ENCODE assay signal across 7 worm cellular contexts in genomic region chrII:13030567-13031188, ce11.
TF ChIP-seq lines count a peak whose summit lies in the region.

No protein-coding gene starts in this region.

TF ChIP-seq in whole organism, L1 larva, 84 proteins besides CTCF, POLR2A, EP300 and RAD21 (continued from another document and continues in another):
- no peak for TF ChIP-seq pax-3 (tag; optimal IDR thresholded peaks at IDR 0.05; lab: Kevin White, UChicago)
- TF ChIP-seq rnt-1 (tag; optimal IDR thresholded peaks at IDR 0.05; lab: Kevin White, UChicago), result peak; percentile 25
- no peak for TF ChIP-seq fkh-8 (tag; optimal IDR thresholded peaks at IDR 0.05; lab: Kevin White, UChicago)
- peak; percentile 90 for TF ChIP-seq lin-14 (GFP tag; optimal IDR thresholded peaks at IDR 0.05; lab: Kevin White, UChicago)
- peak; percentile 47 for TF ChIP-seq tbx-2 (tag; optimal IDR thresholded peaks at IDR 0.05; lab: Kevin White, UChicago)
- peak; percentile 84 for TF ChIP-seq nhr-85 (tag; lab: Kevin White, UChicago)
- peak; percentile 18 to 47 (median 42) for TF ChIP-seq ceh-82 (tag; optimal IDR thresholded peaks at IDR 0.05; lab: Kevin White, UChicago)
- TF ChIP-seq xbp-1 (tag; optimal IDR thresholded peaks at IDR 0.05; lab: Kevin White, UChicago), result peak; percentile 21
- no peak for TF ChIP-seq ceh-8 (GFP tag; optimal IDR thresholded peaks at IDR 0.05; lab: Kevin White, UChicago)
- TF ChIP-seq nhr-76 (tag; optimal IDR thresholded peaks at IDR 0.05; lab: Kevin White, UChicago), result no peak
- no peak for TF ChIP-seq tlp-1 (tag; optimal IDR thresholded peaks at IDR 0.05; lab: Kevin White, UChicago)
- peak in 2 of 6 experiments; percentile 39 to 47 for TF ChIP-seq elt-3 (tag; optimal IDR thresholded peaks at IDR 0.05; lab: Kevin White, UChicago)
- peak; percentile 7 for TF ChIP-seq skn-1 (tag; optimal IDR thresholded peaks at IDR 0.05; lab: Kevin White, UChicago)
- no peak for TF ChIP-seq C04F5.9 (tag; optimal IDR thresholded peaks at IDR 0.05; lab: Kevin White, UChicago)
- no peak for TF ChIP-seq Y116A8C.19 (tag; optimal IDR thresholded peaks at IDR 0.05; lab: Kevin White, UChicago; ENCODE audit: borderline replicate concordance)
- no peak for TF ChIP-seq ets-5 (GFP tag; IDR thresholded peaks at IDR 0.05; lab: Robert Waterston, UW)
- peak; percentile 2 for TF ChIP-seq ztf-4 (tag; optimal IDR thresholded peaks at IDR 0.05; lab: Kevin White, UChicago)
- TF ChIP-seq nhr-77 (tag; optimal IDR thresholded peaks at IDR 0.05; lab: Kevin White, UChicago), result peak; percentile 49
- TF ChIP-seq unc-30 (tag; optimal IDR thresholded peaks at IDR 0.05; lab: Kevin White, UChicago), result no peak

TF ChIP-seq in whole organism, L2 larva, 48 proteins besides CTCF, POLR2A, EP300 and RAD21 (continued from another document):
- TF ChIP-seq egl-27 (tag; optimal IDR thresholded peaks at IDR 0.05; lab: Kevin White, UChicago) (peak; percentile 12), C34F6.9 (tag; optimal IDR thresholded peaks at IDR 0.05; lab: Kevin White, UChicago) (peak; percentile 58), lsy-2 (tag; optimal IDR thresholded peaks at IDR 0.05; lab: Kevin White, UChicago) (peak in 1 of 2 experiments; percentile 65), mdl-1 (tag; optimal IDR thresholded peaks at IDR 0.05; lab: Kevin White, UChicago) (peak in 1 of 2 experiments; percentile 6), sem-4 (tag; optimal IDR thresholded peaks at IDR 0.05; lab: Kevin White, UChicago) (peak; percentile 47), nhr-25 (tag; optimal IDR thresholded peaks at IDR 0.05; lab: Kevin White, UChicago) (peak; percentile 74), nhr-21 (tag; optimal IDR thresholded peaks at IDR 0.05; lab: Kevin White, UChicago) (peak; percentile 46), Y55F3AM.14 (GFP tag; optimal IDR thresholded peaks at IDR 0.05; lab: Kevin White, UChicago) (no peak), F13H6.1 (tag; optimal IDR thresholded peaks at IDR 0.05; lab: Kevin White, UChicago) (peak; percentile 85), nhr-129 (tag; optimal IDR thresholded peaks at IDR 0.05; lab: Kevin White, UChicago) (peak; percentile 70), skn-1 (tag; optimal IDR thresholded peaks at IDR 0.05; lab: Kevin White, UChicago) (peak; percentile 20), peb-1 (tag; optimal IDR thresholded peaks at IDR 0.05; lab: Kevin White, UChicago) (no peak), ceh-16 (tag; optimal IDR thresholded peaks at IDR 0.05; lab: Kevin White, UChicago) (no peak)

TF ChIP-seq in whole organism, L3 larva, 47 proteins besides CTCF, POLR2A, EP300 and RAD21 (continued from another document):
- TF ChIP-seq nhr-11 (tag; optimal IDR thresholded peaks at IDR 0.05; lab: Kevin White, UChicago) (no peak), elt-2 (tag; optimal IDR thresholded peaks at IDR 0.05; lab: Kevin White, UChicago) (peak; percentile 58), daf-12 (tag; optimal IDR thresholded peaks at IDR 0.05; lab: Kevin White, UChicago) (no peak), ceh-9 (tag; optimal IDR thresholded peaks at IDR 0.05; lab: Kevin White, UChicago) (no peak), elt-3 (tag; optimal IDR thresholded peaks at IDR 0.05; lab: Kevin White, UChicago) (no peak), nhr-12 (tag; optimal IDR thresholded peaks at IDR 0.05; lab: Kevin White, UChicago) (no peak), R02D3.7 (tag; optimal IDR thresholded peaks at IDR 0.05; lab: Kevin White, UChicago) (peak; percentile 35), hmg-11 (tag; optimal IDR thresholded peaks at IDR 0.05; lab: Kevin White, UChicago) (peak; percentile 76), pha-4 (tag; optimal IDR thresholded peaks at IDR 0.05; lab: Kevin White, UChicago) (peak; percentile 60), lin-15B (tag; optimal IDR thresholded peaks at IDR 0.05; lab: Kevin White, UChicago) (peak; percentile 19), ztf-11 (tag; optimal IDR thresholded peaks at IDR 0.05; lab: Kevin White, UChicago) (no peak), nhr-23 (tag; optimal IDR thresholded peaks at IDR 0.05; lab: Kevin White, UChicago) (peak; percentile 75)

TF ChIP-seq in whole organism, L4 larva, 104 proteins besides CTCF, POLR2A, EP300 and RAD21 (continued from another document and continues in another):
- TF ChIP-seq dmd-6 (GFP tag; IDR thresholded peaks at IDR 0.05; lab: Robert Waterston, UW), result peak; percentile 41; the same call in 1 of the 2 replicates
- no peak for TF ChIP-seq duxl-1 (tag; optimal IDR thresholded peaks at IDR 0.05; lab: Kevin White, UChicago; ENCODE audit: poor library complexity)
- TF ChIP-seq dve-1 (tag; optimal IDR thresholded peaks at IDR 0.05; lab: Kevin White, UChicago; ENCODE audit: insufficient read depth), result peak; percentile 67
- TF ChIP-seq attf-4 (tag; optimal IDR thresholded peaks at IDR 0.05; lab: Kevin White, UChicago), result no peak
- peak; percentile 75 for TF ChIP-seq hlh-11 (tag; optimal IDR thresholded peaks at IDR 0.05; lab: Kevin White, UChicago)
- peak in 1 of 2 experiments; percentile 21 for TF ChIP-seq unc-62 (GFP tag; optimal IDR thresholded peaks at IDR 0.05 in 1 of 2; lab: Kevin White, UChicago)
- TF ChIP-seq unc-62 (tag; optimal IDR thresholded peaks at IDR 0.05; lab: Kevin White, UChicago), result no peak
- TF ChIP-seq F49E8.2 (tag; optimal IDR thresholded peaks at IDR 0.05; lab: Kevin White, UChicago; ENCODE audit: borderline replicate concordance), result no peak
- no peak for TF ChIP-seq mxl-2 (GFP tag; conservative IDR thresholded peaks at IDR 0.05; lab: Robert Waterston, UW)
- peak in 1 of 2 experiments; percentile 61 for TF ChIP-seq lsy-2 (tag; optimal IDR thresholded peaks at IDR 0.05; lab: Kevin White, UChicago)
- TF ChIP-seq fos-1 (tag; optimal IDR thresholded peaks at IDR 0.05; lab: Kevin White, UChicago), result no peak
- TF ChIP-seq unc-130 (GFP tag; optimal IDR thresholded peaks at IDR 0.05; lab: Kevin White, UChicago), result no peak
- TF ChIP-seq tra-1 (GFP tag; IDR thresholded peaks at IDR 0.05; lab: Robert Waterston, UW), result no peak
- TF ChIP-seq ceh-62 (tag; optimal IDR thresholded peaks at IDR 0.05; lab: Kevin White, UChicago), result no peak
- TF ChIP-seq daf-8 (GFP tag; IDR thresholded peaks at IDR 0.05; lab: Robert Waterston, UW), result no peak
- TF ChIP-seq mdt-29 (GFP tag; IDR thresholded peaks at IDR 0.05; lab: Robert Waterston, UW), result no peak
- no peak for TF ChIP-seq zfp-2 (tag; optimal IDR thresholded peaks at IDR 0.05; lab: Kevin White, UChicago)
- TF ChIP-seq F26F4.8 (GFP tag; conservative IDR thresholded peaks at IDR 0.05; lab: Robert Waterston, UW), result no peak
- no peak for TF ChIP-seq ceh-32 (tag; optimal IDR thresholded peaks at IDR 0.05; lab: Kevin White, UChicago; ENCODE audit: poor library complexity)
- no peak for TF ChIP-seq Y75B8A.6 (GFP tag; IDR thresholded peaks at IDR 0.05; lab: Robert Waterston, UW)
- no peak for TF ChIP-seq spr-1 (tag; optimal IDR thresholded peaks at IDR 0.05; lab: Kevin White, UChicago)
- no peak for TF ChIP-seq ceh-20 (GFP tag; IDR thresholded peaks at IDR 0.05; lab: Robert Waterston, UW)
- TF ChIP-seq egl-27 (tag; optimal IDR thresholded peaks at IDR 0.05; lab: Kevin White, UChicago), result no peak

TF ChIP-seq in whole organism, late embryonic, 69 proteins besides CTCF, POLR2A, EP300 and RAD21 (continued from another document):
- TF ChIP-seq elt-2 (tag; optimal IDR thresholded peaks at IDR 0.05; lab: Kevin White, UChicago), result peak; percentile 7
- peak; percentile 12 for TF ChIP-seq hlh-8 (tag; optimal IDR thresholded peaks at IDR 0.05; lab: Kevin White, UChicago)
- TF ChIP-seq F13H6.1 (tag; optimal IDR thresholded peaks at IDR 0.05; lab: Kevin White, UChicago), result peak; percentile 20
- TF ChIP-seq ref-2 (tag; optimal IDR thresholded peaks at IDR 0.05; lab: Kevin White, UChicago), result no peak
- TF ChIP-seq rnt-1 (tag; optimal IDR thresholded peaks at IDR 0.05; lab: Kevin White, UChicago), result no peak
- TF ChIP-seq lin-11 (tag; optimal IDR thresholded peaks at IDR 0.05; lab: Kevin White, UChicago), result no peak
- TF ChIP-seq ceh-45 (GFP tag; IDR thresholded peaks at IDR 0.05; lab: Robert Waterston, UW), result no peak
- no peak for TF ChIP-seq npax-4 (tag; optimal IDR thresholded peaks at IDR 0.05; lab: Kevin White, UChicago)
- TF ChIP-seq ets-4 (tag; optimal IDR thresholded peaks at IDR 0.05; lab: Kevin White, UChicago), result peak; percentile 25
- peak; percentile 48 for TF ChIP-seq pros-1 (tag; optimal IDR thresholded peaks at IDR 0.05; lab: Kevin White, UChicago)

TF ChIP-seq in whole organism, mixed stage, embryonic, 35 proteins besides CTCF, POLR2A, EP300 and RAD21 (continued from another document):
- TF ChIP-seq sptf-1 (tag; optimal IDR thresholded peaks at IDR 0.05; lab: Kevin White, UChicago) (no peak), unc-62 (GFP tag; optimal IDR thresholded peaks at IDR 0.05; lab: Kevin White, UChicago) (peak; percentile 4)

TF ChIP-seq in whole organism, young adult, 124 proteins besides CTCF, POLR2A, EP300 and RAD21 (continued from another document):
- TF ChIP-seq mxl-1 (tag; optimal IDR thresholded peaks at IDR 0.05; lab: Kevin White, UChicago) (no peak), F57C9.4 (tag; optimal IDR thresholded peaks at IDR 0.05; lab: Kevin White, UChicago) (no peak), B0019.2 (GFP tag; conservative IDR thresholded peaks at IDR 0.05; lab: Robert Waterston, UW) (no peak), xnd-1 (tag; optimal IDR thresholded peaks at IDR 0.05; lab: Kevin White, UChicago) (peak; percentile 2), dpff-1 (tag; optimal IDR thresholded peaks at IDR 0.05; lab: Kevin White, UChicago) (no peak), nhr-90 (tag; optimal IDR thresholded peaks at IDR 0.05; lab: Kevin White, UChicago) (no peak), repo-1 (tag; optimal IDR thresholded peaks at IDR 0.05; lab: Kevin White, UChicago) (no peak), dpl-1 (GFP tag; optimal IDR thresholded peaks at IDR 0.05; lab: Kevin White, UChicago) (peak; percentile 29), cebp-1 (GFP tag; IDR thresholded peaks at IDR 0.05; lab: Robert Waterston, UW) (no peak), cebp-1 (tag; optimal IDR thresholded peaks at IDR 0.05; lab: Kevin White, UChicago) (peak; percentile 62), ztf-22 (GFP tag; optimal IDR thresholded peaks at IDR 0.05; lab: Kevin White, UChicago) (no peak), gei-17 (GFP tag; optimal IDR thresholded peaks at IDR 0.05; lab: Kevin White, UChicago) (no peak), Y56A3A.18 (GFP tag; IDR thresholded peaks at IDR 0.05; lab: Robert Waterston, UW) (no peak), tbx-9 (tag; optimal IDR thresholded peaks at IDR 0.05; lab: Kevin White, UChicago; ENCODE audit: borderline replicate concordance) (no peak), aptf-3 (GFP tag; IDR thresholded peaks at IDR 0.05; lab: Robert Waterston, UW) (no peak), madf-8 (GFP tag; conservative IDR thresholded peaks at IDR 0.05; lab: Robert Waterston, UW) (peak; percentile 34; the same call in 1 of the 2 replicates), nhr-80 (tag; optimal IDR thresholded peaks at IDR 0.05; lab: Kevin White, UChicago) (peak; percentile 71), ekl-4 (GFP tag; IDR thresholded peaks at IDR 0.05; lab: Robert Waterston, UW) (0 out of 2 replicates have a peak, but pooled peaks have one; percentile 9), ztf-18 (tag; optimal IDR thresholded peaks at IDR 0.05; lab: Kevin White, UChicago) (no peak), F37B4.10 (GFP tag; IDR thresholded peaks at IDR 0.05; lab: Robert Waterston, UW) (no peak), ztf-26 (tag; optimal IDR thresholded peaks at IDR 0.05; lab: Kevin White, UChicago) (no peak), cebp-2 (GFP tag; IDR thresholded peaks at IDR 0.05; lab: Robert Waterston, UW) (no peak), pbrm-1 (GFP tag; IDR thresholded peaks at IDR 0.05; lab: Robert Waterston, UW) (no peak), lin-54 (GFP tag; optimal IDR thresholded peaks at IDR 0.05; lab: Kevin White, UChicago) (peak; percentile 41), attf-5 (GFP tag; optimal IDR thresholded peaks at IDR 0.05; lab: Kevin White, UChicago) (peak; percentile 47), Y79H2A.3 (GFP tag; conservative IDR thresholded peaks at IDR 0.05; lab: Robert Waterston, UW) (no peak), dox-1 (GFP tag; IDR thresholded peaks at IDR 0.05; lab: Robert Waterston, UW) (peak; percentile 24; the same call in 1 of the 2 replicates), mes-4 (tag; optimal IDR thresholded peaks at IDR 0.05; lab: Kevin White, UChicago) (no peak), zfh-2 (GFP tag; conservative IDR thresholded peaks at IDR 0.05; lab: Robert Waterston, UW) (peak; percentile 70), sdz-38 (tag; optimal IDR thresholded peaks at IDR 0.05; lab: Kevin White, UChicago) (no peak), ceh-27 (GFP tag; optimal IDR thresholded peaks at IDR 0.05; lab: Kevin White, UChicago) (no peak), let-607 (tag; optimal IDR thresholded peaks at IDR 0.05; lab: Kevin White, UChicago) (no peak), lin-40 (tag; optimal IDR thresholded peaks at IDR 0.05; lab: Kevin White, UChicago) (peak; percentile 38), snpc-1.3 (tag; optimal IDR thresholded peaks at IDR 0.05; lab: Kevin White, UChicago; ENCODE audit: insufficient read depth) (no peak), rcor-1 (GFP tag; IDR thresholded peaks at IDR 0.05; lab: Robert Waterston, UW) (no peak), efl-1 (GFP tag; optimal IDR thresholded peaks at IDR 0.05; lab: Kevin White, UChicago) (peak; percentile 58), ztf-3 (GFP tag; optimal IDR thresholded peaks at IDR 0.05; lab: Kevin White, UChicago) (no peak), C17E4.6 (GFP tag; IDR thresholded peaks at IDR 0.05; lab: Robert Waterston, UW) (no peak), attf-3 (GFP tag; conservative IDR thresholded peaks at IDR 0.05; lab: Robert Waterston, UW) (no peak), lsl-1 (GFP tag; optimal IDR thresholded peaks at IDR 0.05; lab: Kevin White, UChicago) (peak; percentile 40), hsf-1 (GFP tag; IDR thresholded peaks at IDR 0.05; lab: Robert Waterston, UW) (no peak), F49E8.2 (tag; optimal IDR thresholded peaks at IDR 0.05; lab: Kevin White, UChicago; ENCODE audit: insufficient read depth) (no peak), hmg-1.2 (GFP tag; IDR thresholded peaks at IDR 0.05; lab: Robert Waterston, UW) (peak; percentile 44; the same call in 1 of the 2 replicates), nfya-2 (GFP tag; IDR thresholded peaks at IDR 0.05; lab: Robert Waterston, UW) (no peak), madf-6 (GFP tag; IDR thresholded peaks at IDR 0.05; lab: Robert Waterston, UW) (peak; percentile 9; the same call in 1 of the 2 replicates), madf-3 (GFP tag; IDR thresholded peaks at IDR 0.05; lab: Robert Waterston, UW) (no peak), ccch-3 (GFP tag; optimal IDR thresholded peaks at IDR 0.05; lab: Kevin White, UChicago) (no peak), egl-18 (GFP tag; IDR thresholded peaks at IDR 0.05; lab: Robert Waterston, UW) (no peak), T07F8.4 (tag; optimal IDR thresholded peaks at IDR 0.05; lab: Kevin White, UChicago) (no peak), nhr-179 (tag; optimal IDR thresholded peaks at IDR 0.05; lab: Kevin White, UChicago) (no peak)
